Worm (Caenorhabditis elegans): Measurements from ENCODE around the gene che-7.

che-7 gene

ce11 chrV:7978798-7979197 lies 9.8 kb upstream of the che-7 start (continued):
- TF ChIP-seq ref-2 (tag; optimal IDR thresholded peaks at IDR 0.05) (peak; percentile 69), syd-9 (tag; optimal IDR thresholded peaks at IDR 0.05) (no peak), hlh-6 (tag; optimal IDR thresholded peaks at IDR 0.05) (peak; percentile 28), unc-86 (tag; optimal IDR thresholded peaks at IDR 0.05) (no peak), hlh-15 (tag; optimal IDR thresholded peaks at IDR 0.05) (no peak), ama-1 (optimal IDR thresholded peaks at IDR 0.05) (no peak), ceh-22 (tag; optimal IDR thresholded peaks at IDR 0.05) (no peak)

ce11 chrV:7977701-7978461 lies 8.9 kb upstream of the che-7 start, which contains the start of gene let-413:
Gene let-413, minus strand, starts transcription at chrV:7977776.
- TF ChIP-seq nhr-232 (tag; optimal IDR thresholded peaks at IDR 0.05) = no peak
- TF ChIP-seq pax-1 (tag; optimal IDR thresholded peaks at IDR 0.05) = no peak
- TF ChIP-seq pag-3 (tag; optimal IDR thresholded peaks at IDR 0.05; ENCODE audit: borderline replicate concordance) = no peak
- peak; percentile 20 for TF ChIP-seq unc-42 (tag; optimal IDR thresholded peaks at IDR 0.05)
- TF ChIP-seq ceh-24 (tag; optimal IDR thresholded peaks at IDR 0.05) = no peak
- TF ChIP-seq unc-3 (GFP tag; conservative IDR thresholded peaks at IDR 0.05) = no peak
- no peak for TF ChIP-seq unc-3 (tag; optimal IDR thresholded peaks at IDR 0.05)
- no peak for TF ChIP-seq hlh-15 (tag; optimal IDR thresholded peaks at IDR 0.05)
- TF ChIP-seq pqm-1 (tag; optimal IDR thresholded peaks at IDR 0.05) = peak; percentile 1
- no peak for TF ChIP-seq syd-9 (tag; optimal IDR thresholded peaks at IDR 0.05)
- TF ChIP-seq ama-1 (optimal IDR thresholded peaks at IDR 0.05) = no peak
- TF ChIP-seq unc-86 (tag; optimal IDR thresholded peaks at IDR 0.05) = no peak
- TF ChIP-seq Y22D7AL.16 (tag; optimal IDR thresholded peaks at IDR 0.05) = no peak
- no peak for TF ChIP-seq elt-4 (tag; optimal IDR thresholded peaks at IDR 0.05)
- TF ChIP-seq lim-6 (tag; optimal IDR thresholded peaks at IDR 0.05) = no peak
- TF ChIP-seq ceh-9 (tag; optimal IDR thresholded peaks at IDR 0.05) = no peak
- TF ChIP-seq elt-2 (tag; optimal IDR thresholded peaks at IDR 0.05) = peak; percentile 56
- TF ChIP-seq mec-3 (tag; optimal IDR thresholded peaks at IDR 0.05; ENCODE audit: borderline replicate concordance) = no peak
- TF ChIP-seq ceh-34 (tag; optimal IDR thresholded peaks at IDR 0.05) = no peak
- TF ChIP-seq ceh-6 (GFP tag; optimal IDR thresholded peaks at IDR 0.05) = no peak
- no peak for TF ChIP-seq rnt-1 (tag; optimal IDR thresholded peaks at IDR 0.05)
- TF ChIP-seq ceh-22 (tag; optimal IDR thresholded peaks at IDR 0.05) = no peak
- TF ChIP-seq sox-2 (GFP tag; IDR thresholded peaks at IDR 0.05) = no peak
- TF ChIP-seq dmd-4 (tag; optimal IDR thresholded peaks at IDR 0.05; ENCODE audit: borderline replicate concordance) = peak; percentile 26

DNA sequence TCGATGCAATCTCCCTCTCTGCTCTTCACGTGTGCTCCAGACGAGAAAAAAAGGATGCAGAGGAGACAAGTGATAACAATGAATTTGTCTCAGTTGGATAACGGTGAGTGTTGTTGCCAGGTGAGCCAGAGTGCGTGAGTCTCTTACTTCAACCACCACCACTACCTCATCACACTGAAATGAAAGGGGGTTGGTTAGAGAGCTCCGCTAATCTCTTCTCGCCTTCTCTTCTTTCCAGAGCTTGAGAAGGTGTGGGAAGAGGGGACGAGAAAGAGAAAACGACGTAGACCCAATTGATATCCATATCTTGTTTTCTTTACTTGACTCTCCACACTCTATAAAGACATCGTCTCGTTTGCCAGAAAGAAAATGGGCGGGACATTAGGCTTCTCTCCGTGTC lies 2.4 kb upstream of the che-7 start:
- TF ChIP-seq sox-4 (tag; optimal IDR thresholded peaks at IDR 0.05) (no peak), K09A11.1 (tag; optimal IDR thresholded peaks at IDR 0.05; ENCODE audit: insufficient read depth) (no peak), zip-5 (tag; optimal IDR thresholded peaks at IDR 0.05) (no peak), ceh-6 (GFP tag; optimal IDR thresholded peaks at IDR 0.05) (no peak), ref-2 (tag; optimal IDR thresholded peaks at IDR 0.05) (no peak), eyg-1 (tag; optimal IDR thresholded peaks at IDR 0.05) (no peak), lim-6 (tag; optimal IDR thresholded peaks at IDR 0.05) (no peak), C38D4.7 (GFP tag; optimal IDR thresholded peaks at IDR 0.05) (no peak), nfya-1 (tag; optimal IDR thresholded peaks at IDR 0.05) (no peak), pax-1 (tag; optimal IDR thresholded peaks at IDR 0.05) (no peak), tbx-7 (tag; optimal IDR thresholded peaks at IDR 0.05) (no peak), ceh-45 (GFP tag; IDR thresholded peaks at IDR 0.05) (no peak)

DNA sequence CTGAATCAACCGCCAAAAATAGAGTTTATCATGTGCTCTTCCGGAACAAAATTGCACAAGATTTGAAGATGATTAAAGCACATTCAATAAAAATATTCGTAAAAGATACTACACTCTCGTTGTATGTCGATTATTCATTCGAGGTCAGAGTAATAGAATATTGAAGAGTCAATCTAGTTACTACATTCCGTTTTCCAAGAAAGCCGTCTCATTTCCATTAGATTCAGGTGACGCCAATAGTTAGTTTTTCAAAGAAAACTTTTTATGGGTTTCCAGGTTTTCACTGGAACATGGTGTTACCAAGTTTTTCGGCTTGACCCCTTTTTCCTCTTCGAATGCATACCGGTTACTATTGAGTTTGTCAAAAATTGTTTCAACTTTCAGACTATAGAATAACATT lies 1.5 kb upstream of the che-7 start:
- TF ChIP-seq tbx-7 (tag; optimal IDR thresholded peaks at IDR 0.05) (no peak), hlh-6 (tag; optimal IDR thresholded peaks at IDR 0.05) (no peak)

DNA sequence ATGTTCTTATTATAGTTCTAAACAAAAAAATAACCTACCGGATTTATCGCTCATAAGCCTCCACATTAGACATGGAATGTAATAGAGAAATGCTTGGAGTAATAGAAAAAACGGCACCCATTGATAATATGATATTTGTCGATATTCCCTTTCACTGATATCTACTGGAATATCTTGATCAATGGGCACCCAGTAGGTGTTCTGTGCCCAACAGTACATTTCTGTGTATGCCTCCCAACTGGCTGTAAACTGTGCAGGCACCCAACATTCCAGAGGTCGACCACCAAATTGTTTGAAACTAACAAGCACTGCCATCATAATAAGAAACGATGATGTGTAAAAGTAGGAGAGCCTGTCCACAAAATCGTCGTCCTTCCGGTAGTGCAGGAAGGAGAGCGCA lies 4.6 kb downstream of the che-7 start:
- TF ChIP-seq ref-2 (tag; optimal IDR thresholded peaks at IDR 0.05) (no peak), hlh-30 (tag; optimal IDR thresholded peaks at IDR 0.05; ENCODE audit: insufficient read depth) (no peak), elt-4 (tag; optimal IDR thresholded peaks at IDR 0.05) (no peak), pha-4 (tag; optimal IDR thresholded peaks at IDR 0.05) (no peak), zip-5 (tag; optimal IDR thresholded peaks at IDR 0.05) (no peak), ceh-30 (tag; optimal IDR thresholded peaks at IDR 0.05) (no peak), ttx-3 (tag; optimal IDR thresholded peaks at IDR 0.05) (no peak), madf-2 (tag; optimal IDR thresholded peaks at IDR 0.05) (no peak), elt-2 (tag; optimal IDR thresholded peaks at IDR 0.05) (no peak), npax-4 (tag; optimal IDR thresholded peaks at IDR 0.05) (no peak), gmeb-2 (tag; optimal IDR thresholded peaks at IDR 0.05) (no peak), ceh-2 (tag; optimal IDR thresholded peaks at IDR 0.05) (no peak), ets-4 (tag; optimal IDR thresholded peaks at IDR 0.05) (no peak), ceh-34 (tag; optimal IDR thresholded peaks at IDR 0.05) (no peak)

Measured in whole organism, late embryonic.